Worm (Caenorhabditis elegans): ENCODE results near the gene str-138.

- TF ChIP-seq tbx-2 (tag; optimal IDR thresholded peaks at IDR 0.05) = no peak
- TF ChIP-seq unc-39 (tag; optimal IDR thresholded peaks at IDR 0.05) = no peak
- no peak for TF ChIP-seq R02D3.7 (tag; optimal IDR thresholded peaks at IDR 0.05)
- TF ChIP-seq jun-1 (tag; optimal IDR thresholded peaks at IDR 0.05) = no peak
Measured at ce11 chrV:8010103-8010502, 48.4 kb upstream of the str-138 start, which contains the start of gene Y97E10AR.4.

Measured in whole organism, L3 larva.